Worm (Caenorhabditis elegans) whole organism, L1 larva: ENCODE results near the gene rml-3.

Experiments used
- C04F5.9 ChIP-seq: sonication (generic microtip); optimal IDR thresholded peaks from 2 replicates; lab custom pipeline; 2016; ENCODE audit warnings: missing genetic modification characterization, missing compliant biosample characterization
- C16A3.4 ChIP-seq: fragments of 150-350 bp; optimal IDR thresholded peaks from 2 replicates; lab custom pipeline; 2014; ENCODE audit warnings: missing biosample characterization, missing genetic modification characterization
- aha-1 ChIP-seq: fragments of 150-350 bp; optimal IDR thresholded peaks from 2 replicates; lab custom pipeline; 2014; ENCODE audit warnings: missing biosample characterization, missing genetic modification characterization
- alr-1 ChIP-seq: fragments of 200-800 bp; sonication (Bioruptor generic); optimal IDR thresholded peaks from 2 replicates; lab custom pipeline; 2018; ENCODE audit warnings: borderline replicate concordance, mild to moderate bottlenecking, missing genetic modification characterization, missing compliant biosample characterization
- aly-2 ChIP-seq: fragments of 150-350 bp; optimal IDR thresholded peaks from 2 replicates; lab custom pipeline; 2014; ENCODE audit warnings: missing biosample characterization, missing genetic modification characterization
- ama-1 ChIP-seq: fragments of 150-350 bp; optimal IDR thresholded peaks from 2 replicates; lab custom pipeline; 2014
- blmp-1 ChIP-seq: fragments of 150-350 bp; optimal IDR thresholded peaks from 2 replicates; lab custom pipeline; 2014; ENCODE audit warnings: missing biosample characterization, missing genetic modification characterization
- ceh-8 ChIP-seq: fragments of 200-800 bp; sonication (Bioruptor generic); optimal IDR thresholded peaks from 2 replicates; lab custom pipeline; 2018; ENCODE audit warnings: mild to moderate bottlenecking, missing genetic modification characterization, moderate library complexity, missing compliant biosample characterization
- ceh-82 ChIP-seq, 3 experiments: fragments of 150-350 bp in 1 of 3; sonication (generic microtip) in 2 of 3; optimal IDR thresholded peaks; 2 replicates each; lab custom pipeline; 2014 to 2017; ENCODE audit warnings: missing biosample characterization in 3 of 3, missing genetic modification characterization in 3 of 3
- ceh-88 ChIP-seq: fragments of 200-800 bp; sonication (Bioruptor generic); IDR thresholded peaks from 2 replicates; pipeline ENCODE4 v1.3.6; 2022; ENCODE audit warnings: missing genetic modification characterization, missing compliant biosample characterization
- ceh-90 ChIP-seq: sonication (generic microtip); optimal IDR thresholded peaks from 2 replicates; lab custom pipeline; 2016; ENCODE audit warnings: missing genetic modification characterization, missing compliant biosample characterization
- ces-1 ChIP-seq: fragments of 150-350 bp; optimal IDR thresholded peaks from 2 replicates; lab custom pipeline; 2014; ENCODE audit warnings: missing biosample characterization, missing genetic modification reagents, missing genetic modification characterization
- dpl-1 ChIP-seq, 3 experiments: fragments of 150-350 bp in 2 of 3; sonication (generic microtip) in 1 of 3; optimal IDR thresholded peaks; 2 replicates each; lab custom pipeline; 2014 to 2017; ENCODE audit warnings: missing biosample characterization in 3 of 3, missing genetic modification characterization in 3 of 3, missing genetic modification reagents in 3 of 3
- efl-1 ChIP-seq, 4 experiments: fragments of 150-350 bp; optimal IDR thresholded peaks in 3 of 4; peaks in 1 of 4; 1 replicate in 1 of 4; 2 replicates in 3 of 4; lab custom pipeline; 2014; ENCODE audit warnings: missing biosample characterization in 2 of 4, missing genetic modification characterization in 2 of 4, missing genetic modification reagents in 2 of 4
- egl-27 ChIP-seq, 2 experiments: fragments of 150-350 bp in 1 of 2; sonication (generic microtip); optimal IDR thresholded peaks; 3 replicates each; lab custom pipeline; 2017 to 2018; ENCODE audit warnings: missing biosample characterization in 2 of 2, missing genetic modification characterization in 2 of 2, missing genetic modification reagents in 2 of 2
- elt-2 ChIP-seq: sonication (generic microtip); optimal IDR thresholded peaks from 2 replicates; lab custom pipeline; 2016; ENCODE audit warnings: missing genetic modification characterization, mild to moderate bottlenecking, inconsistent platforms, missing compliant biosample characterization, missing genetic modification reagents
- elt-3 ChIP-seq, 6 experiments: fragments of 150-350 bp in 1 of 6; sonication (generic microtip); optimal IDR thresholded peaks; 2 replicates each; lab custom pipeline; 2017 to 2018; ENCODE audit warnings: missing biosample characterization in 6 of 6, missing genetic modification characterization in 6 of 6, inconsistent platforms in 1 of 6
- ets-5 ChIP-seq: fragments of 200-800 bp; sonication (Bioruptor generic); IDR thresholded peaks from 2 replicates; pipeline ENCODE4 v1.3.6; 2022; ENCODE audit warnings: missing genetic modification characterization, missing compliant biosample characterization
- fkh-8 ChIP-seq: sonication (generic microtip); optimal IDR thresholded peaks from 2 replicates; lab custom pipeline; 2016; ENCODE audit warnings: mild to moderate bottlenecking, missing genetic modification characterization, missing compliant biosample characterization
- grh-1 ChIP-seq: fragments of 200-800 bp; sonication (Bioruptor generic); IDR thresholded peaks from 2 replicates; pipeline ENCODE4 v1.3.6; 2022; ENCODE audit warnings: missing genetic modification reagents, missing genetic modification characterization, missing compliant biosample characterization
- hlh-17 ChIP-seq: fragments of 200-800 bp; sonication (Bioruptor generic); optimal IDR thresholded peaks from 2 replicates; lab custom pipeline; 2018; ENCODE audit warnings: missing genetic modification characterization, mild to moderate bottlenecking, missing compliant biosample characterization, moderate library complexity, borderline replicate concordance
- irx-1 ChIP-seq: sonication (generic microtip); optimal IDR thresholded peaks from 2 replicates; lab custom pipeline; 2016; ENCODE audit warnings: missing genetic modification characterization, missing compliant biosample characterization
- isw-1 ChIP-seq: fragments of 200-800 bp; sonication (Bioruptor generic); IDR thresholded peaks from 2 replicates; pipeline ENCODE4 v1.3.6; 2022; ENCODE audit warnings: missing genetic modification characterization, missing compliant biosample characterization
- jun-1 ChIP-seq: fragments of 150-350 bp; optimal IDR thresholded peaks from 2 replicates; lab custom pipeline; 2014; ENCODE audit warnings: missing biosample characterization, missing genetic modification reagents, missing genetic modification characterization
- lin-13 ChIP-seq: fragments of 150-350 bp; optimal IDR thresholded peaks from 2 replicates; lab custom pipeline; 2014; ENCODE audit warnings: missing biosample characterization, missing genetic modification reagents, missing genetic modification characterization
- lin-35 ChIP-seq, 2 experiments: fragments of 150-350 bp; optimal IDR thresholded peaks; 2 replicates each; lab custom pipeline; 2014; ENCODE audit warnings: missing biosample characterization in 2 of 2, missing genetic modification characterization in 2 of 2, missing genetic modification reagents in 2 of 2
- lir-3 ChIP-seq: sonication (generic microtip); optimal IDR thresholded peaks from 2 replicates; lab custom pipeline; 2016; ENCODE audit warnings: mild to moderate bottlenecking, missing genetic modification characterization, moderate library complexity, missing compliant biosample characterization; ENCODE audit not compliant: poor library complexity
- lsy-2 ChIP-seq, 2 experiments: fragments of 150-350 bp; optimal IDR thresholded peaks; 2 replicates each; lab custom pipeline; 2014; ENCODE audit warnings: missing biosample characterization in 2 of 2, missing genetic modification characterization in 2 of 2
- mab-9 ChIP-seq: fragments of 200-800 bp; sonication (Bioruptor generic); IDR thresholded peaks from 2 replicates; pipeline ENCODE4 v1.3.6; 2022; ENCODE audit warnings: missing genetic modification reagents, missing genetic modification characterization, missing compliant biosample characterization
- mdl-1 ChIP-seq, 2 experiments: fragments of 150-350 bp; optimal IDR thresholded peaks; 2 replicates each; lab custom pipeline; 2014 to 2017; ENCODE audit warnings: missing biosample characterization in 2 of 2, missing genetic modification characterization in 2 of 2, inconsistent platforms in 1 of 2
- mep-1 ChIP-seq: fragments of 150-350 bp; optimal IDR thresholded peaks from 2 replicates; lab custom pipeline; 2014; ENCODE audit warnings: missing biosample characterization, missing genetic modification characterization
- nhr-11 ChIP-seq: fragments of 150-350 bp; optimal IDR thresholded peaks from 2 replicates; lab custom pipeline; 2014; ENCODE audit warnings: missing biosample characterization, missing genetic modification characterization
- nhr-20 ChIP-seq: sonication (generic microtip); optimal IDR thresholded peaks from 2 replicates; lab custom pipeline; 2016; ENCODE audit warnings: mild to moderate bottlenecking, missing genetic modification characterization, missing compliant biosample characterization
- nhr-237 ChIP-seq: fragments of 150-350 bp; optimal IDR thresholded peaks from 2 replicates; lab custom pipeline; 2014; ENCODE audit warnings: missing biosample characterization, missing genetic modification characterization
- nhr-84 ChIP-seq: sonication (generic microtip); optimal IDR thresholded peaks from 2 replicates; lab custom pipeline; 2017; ENCODE audit warnings: missing biosample characterization, missing genetic modification characterization
- pax-3 ChIP-seq: fragments of 200-800 bp; sonication (Bioruptor generic); optimal IDR thresholded peaks from 2 replicates; lab custom pipeline; 2018; ENCODE audit warnings: mild to moderate bottlenecking, missing genetic modification characterization, moderate library complexity, missing compliant biosample characterization
- pqm-1 ChIP-seq: sonication (generic microtip); optimal IDR thresholded peaks from 3 replicates; lab custom pipeline; 2017; ENCODE audit warnings: missing biosample characterization, missing genetic modification characterization
- skn-1 ChIP-seq: fragments of 150-350 bp; optimal IDR thresholded peaks from 2 replicates; lab custom pipeline; 2014; ENCODE audit warnings: missing biosample characterization, missing genetic modification characterization
- snu-23 ChIP-seq: sonication (generic microtip); optimal IDR thresholded peaks from 2 replicates; lab custom pipeline; 2016; ENCODE audit warnings: missing genetic modification characterization, missing compliant biosample characterization
- sox-4 ChIP-seq: sonication (generic microtip); optimal IDR thresholded peaks from 2 replicates; lab custom pipeline; 2016; ENCODE audit warnings: missing genetic modification characterization, missing compliant biosample characterization
- sptf-1 ChIP-seq: fragments of 150-350 bp; optimal IDR thresholded peaks from 2 replicates; lab custom pipeline; 2014; ENCODE audit warnings: missing biosample characterization, missing genetic modification characterization
- swsn-7 ChIP-seq: sonication (generic microtip); optimal IDR thresholded peaks from 2 replicates; lab custom pipeline; 2016; ENCODE audit warnings: missing genetic modification characterization, missing compliant biosample characterization
- tlp-1 ChIP-seq: fragments of 150-350 bp; optimal IDR thresholded peaks from 2 replicates; lab custom pipeline; 2014; ENCODE audit warnings: missing biosample characterization, missing genetic modification characterization
- unc-130 ChIP-seq: fragments of 150-350 bp; optimal IDR thresholded peaks from 2 replicates; lab custom pipeline; 2017; ENCODE audit warnings: missing biosample characterization, missing genetic modification characterization, inconsistent platforms
- unc-30 ChIP-seq: sonication (generic microtip); optimal IDR thresholded peaks from 2 replicates; lab custom pipeline; 2017; ENCODE audit warnings: missing biosample characterization, missing genetic modification characterization
- unc-62 ChIP-seq: fragments of 150-350 bp; optimal IDR thresholded peaks from 2 replicates; lab custom pipeline; 2014; ENCODE audit warnings: missing biosample characterization, missing genetic modification reagents, missing genetic modification characterization
- unc-86 ChIP-seq: sonication (generic microtip); optimal IDR thresholded peaks from 2 replicates; lab custom pipeline; 2016; ENCODE audit warnings: missing genetic modification characterization, missing compliant biosample characterization
- xbp-1 ChIP-seq: sonication (generic microtip); optimal IDR thresholded peaks from 2 replicates; lab custom pipeline; 2016; ENCODE audit warnings: missing genetic modification characterization, missing compliant biosample characterization
- zag-1 ChIP-seq: fragments of 150-350 bp; optimal IDR thresholded peaks from 2 replicates; lab custom pipeline; 2014; ENCODE audit warnings: missing biosample characterization, missing genetic modification characterization
- zip-4 ChIP-seq: fragments of 200-800 bp; sonication (Bioruptor generic); optimal IDR thresholded peaks from 2 replicates; lab custom pipeline; 2018; ENCODE audit warnings: mild to moderate bottlenecking, missing genetic modification characterization, moderate library complexity, missing compliant biosample characterization
- ztf-4 ChIP-seq: fragments of 150-350 bp; optimal IDR thresholded peaks from 2 replicates; lab custom pipeline; 2014; ENCODE audit warnings: missing biosample characterization, missing genetic modification characterization

The rml-3 gene

ce11 chrX:6256430-6256829, 17.6 kb upstream of the rml-3 start (continued):
- TF ChIP-seq unc-62 (GFP tag; lab: Kevin White, UChicago) (no peak), ztf-4 (peak; percentile 31), egl-27 (tag; optimal IDR thresholded peaks at IDR 0.05; lab: Kevin White, UChicago) (no peak), unc-130 (tag; lab: Kevin White, UChicago) (no peak), swsn-7 (tag; lab: Kevin White, UChicago) (no peak), tlp-1 (tag; lab: Kevin White, UChicago) (no peak), ceh-8 (GFP tag; lab: Kevin White, UChicago) (no peak), nhr-237 (tag; lab: Kevin White, UChicago) (no peak), ceh-82 (tag; optimal IDR thresholded peaks at IDR 0.05; lab: Kevin White, UChicago) (no peak), ceh-90 (no peak), zag-1 (tag; lab: Kevin White, UChicago) (no peak), sox-4 (tag; lab: Kevin White, UChicago) (no peak), lin-13 (GFP tag; lab: Kevin White, UChicago) (no peak), nhr-11 (tag; lab: Kevin White, UChicago) (no peak), mab-9 (GFP tag; lab: Robert Waterston, UW) (no peak), ceh-88 (GFP tag; lab: Robert Waterston, UW) (no peak), aha-1 (no peak), lin-35 (GFP tag; optimal IDR thresholded peaks at IDR 0.05; lab: Kevin White, UChicago) (peak in 1 of 2 experiments; percentile 32), nhr-84 (tag; lab: Kevin White, UChicago) (no peak), grh-1 (GFP tag; lab: Robert Waterston, UW) (no peak), hlh-17 (GFP tag; lab: Kevin White, UChicago) (no peak), efl-1 (optimal IDR thresholded peaks at IDR 0.05; lab: Kevin White, UChicago) (no peak), efl-1 (GFP tag; optimal IDR thresholded peaks at IDR 0.05 in 1 of 2; lab: Kevin White, UChicago) (no peak), lir-3 (tag; lab: Kevin White, UChicago) (no peak), dpl-1 (GFP tag; optimal IDR thresholded peaks at IDR 0.05; lab: Kevin White, UChicago) (no peak), isw-1 (GFP tag; lab: Robert Waterston, UW) (no peak), elt-3 (tag; optimal IDR thresholded peaks at IDR 0.05; lab: Kevin White, UChicago) (no peak), unc-30 (tag; lab: Kevin White, UChicago) (no peak), irx-1 (tag; lab: Kevin White, UChicago) (no peak), pqm-1 (tag; lab: Kevin White, UChicago) (no peak), ces-1 (GFP tag; lab: Kevin White, UChicago) (no peak), ets-5 (GFP tag; lab: Robert Waterston, UW) (no peak), blmp-1 (tag; lab: Kevin White, UChicago) (no peak), unc-86 (tag; lab: Kevin White, UChicago) (no peak), ama-1 (lab: Kevin White, UChicago) (no peak), jun-1 (tag; lab: Kevin White, UChicago) (no peak), pax-3 (tag; lab: Kevin White, UChicago) (no peak), xbp-1 (tag; lab: Kevin White, UChicago) (no peak), aly-2 (tag; lab: Kevin White, UChicago) (no peak), lsy-2 (tag; optimal IDR thresholded peaks at IDR 0.05; lab: Kevin White, UChicago) (peak in 1 of 2 experiments; percentile 46), alr-1 (tag; lab: Kevin White, UChicago) (no peak)

ce11 chrX:6255561-6255960, 16.7 kb upstream of the rml-3 start:
- no peak for TF ChIP-seq ceh-90
- TF ChIP-seq alr-1 (tag; lab: Kevin White, UChicago): no peak
- TF ChIP-seq C16A3.4 (tag; lab: Kevin White, UChicago): peak; percentile 65
- no peak for TF ChIP-seq fkh-8 (tag; lab: Kevin White, UChicago)
- no peak for TF ChIP-seq C04F5.9 (tag; lab: Kevin White, UChicago)
- TF ChIP-seq irx-1 (tag; lab: Kevin White, UChicago): peak; percentile 61
- peak; percentile 92 for TF ChIP-seq elt-2 (tag; lab: Kevin White, UChicago)
- TF ChIP-seq nhr-20 (tag; lab: Kevin White, UChicago): peak; percentile 97
- no peak for TF ChIP-seq sptf-1
- no peak for TF ChIP-seq ets-5 (GFP tag; lab: Robert Waterston, UW)
- peak; percentile 74 for TF ChIP-seq ama-1 (lab: Kevin White, UChicago)
- peak; percentile 57 for TF ChIP-seq mep-1 (tag; lab: Kevin White, UChicago)
- TF ChIP-seq ceh-88 (GFP tag; lab: Robert Waterston, UW): peak; percentile 33; the same call in 1 of the 2 replicates
- TF ChIP-seq mdl-1 (tag; optimal IDR thresholded peaks at IDR 0.05; lab: Kevin White, UChicago): peak in 1 of 2 experiments; percentile 99
- TF ChIP-seq efl-1 (optimal IDR thresholded peaks at IDR 0.05; lab: Kevin White, UChicago): peak; percentile 34 to 42
- peak; percentile 10 to 84 for TF ChIP-seq efl-1 (GFP tag; optimal IDR thresholded peaks at IDR 0.05 in 1 of 2; lab: Kevin White, UChicago)
- peak; percentile 3 for TF ChIP-seq zip-4 (GFP tag; lab: Kevin White, UChicago)
- TF ChIP-seq tlp-1 (tag; lab: Kevin White, UChicago): no peak
- TF ChIP-seq skn-1 (tag; lab: Kevin White, UChicago): no peak
- peak; percentile 89 for TF ChIP-seq snu-23
